Worm (Caenorhabditis elegans): ENCODE measurements around the gene cest-3.

cest-3 gene

ce11 chrX:12241457-12241856 lies at the start of gene cest-3:
Gene cest-3, plus strand, starts transcription at chrX:12241646.
- TF ChIP-seq ceh-63 (GFP tag; optimal IDR thresholded peaks at IDR 0.05) (no peak), elt-2 (tag; optimal IDR thresholded peaks at IDR 0.05) (peak; percentile 19)

ce11 chrX:12197367-12197766 lies 44.1 kb upstream of the cest-3 start:
- TF ChIP-seq snpc-4 (tag; optimal IDR thresholded peaks at IDR 0.05) (no peak), ztf-11 (tag; optimal IDR thresholded peaks at IDR 0.05) (no peak), blmp-1 (tag; optimal IDR thresholded peaks at IDR 0.05) (peak; percentile 11), mdl-1 (tag; optimal IDR thresholded peaks at IDR 0.05) (no peak)

ce11 chrX:12198298-12198697 lies 43.1 kb upstream of the cest-3 start:
- peak; percentile 85 for TF ChIP-seq dsc-1 (tag; optimal IDR thresholded peaks at IDR 0.05)
- TF ChIP-seq Y116A8C.19 (tag; optimal IDR thresholded peaks at IDR 0.05; ENCODE audit: borderline replicate concordance): no peak
- no peak for TF ChIP-seq nhr-12 (tag; optimal IDR thresholded peaks at IDR 0.05)
- TF ChIP-seq mdl-1 (tag; optimal IDR thresholded peaks at IDR 0.05): no peak
- peak; percentile 29 for TF ChIP-seq fkh-4 (tag; optimal IDR thresholded peaks at IDR 0.05; ENCODE audit: borderline replicate concordance)
- TF ChIP-seq blmp-1 (tag; optimal IDR thresholded peaks at IDR 0.05): no peak
- TF ChIP-seq nhr-76 (tag; optimal IDR thresholded peaks at IDR 0.05): no peak
- no peak for TF ChIP-seq ceh-82 (tag; optimal IDR thresholded peaks at IDR 0.05)
- no peak for TF ChIP-seq ceh-8 (GFP tag; optimal IDR thresholded peaks at IDR 0.05)
- peak; percentile 9 for TF ChIP-seq nhr-47 (tag; optimal IDR thresholded peaks at IDR 0.05)
- TF ChIP-seq unc-62 (GFP tag; optimal IDR thresholded peaks at IDR 0.05): no peak
- no peak for TF ChIP-seq pag-3 (tag; optimal IDR thresholded peaks at IDR 0.05; ENCODE audit: borderline replicate concordance, insufficient read depth)
- TF ChIP-seq lsy-2 (tag; optimal IDR thresholded peaks at IDR 0.05): no peak
- TF ChIP-seq fkh-8 (tag; optimal IDR thresholded peaks at IDR 0.05): peak; percentile 30
- TF ChIP-seq hlh-17 (GFP tag; optimal IDR thresholded peaks at IDR 0.05; ENCODE audit: borderline replicate concordance): no peak
- TF ChIP-seq nhr-19 (GFP tag; conservative IDR thresholded peaks at IDR 0.05): no peak
- TF ChIP-seq ces-1 (GFP tag; optimal IDR thresholded peaks at IDR 0.05): no peak
- no peak for TF ChIP-seq fkh-10 (GFP tag; optimal IDR thresholded peaks at IDR 0.05)
- no peak for TF ChIP-seq C04F5.9 (tag; optimal IDR thresholded peaks at IDR 0.05)
- no peak for TF ChIP-seq sup-37 (GFP tag; optimal IDR thresholded peaks at IDR 0.05)
- TF ChIP-seq egl-13 (tag; optimal IDR thresholded peaks at IDR 0.05): peak; percentile 40
- no peak for TF ChIP-seq nhr-77 (tag; optimal IDR thresholded peaks at IDR 0.05)
- TF ChIP-seq ets-5 (GFP tag; IDR thresholded peaks at IDR 0.05): no peak
- TF ChIP-seq F16B12.6 (tag; optimal IDR thresholded peaks at IDR 0.05): no peak
- peak; percentile 3 for TF ChIP-seq tbx-2 (tag; optimal IDR thresholded peaks at IDR 0.05)
- peak; percentile 92 for TF ChIP-seq unc-86 (tag; optimal IDR thresholded peaks at IDR 0.05)
- no peak for TF ChIP-seq unc-130 (tag; optimal IDR thresholded peaks at IDR 0.05)
- TF ChIP-seq snpc-4 (tag; optimal IDR thresholded peaks at IDR 0.05): no peak
- no peak for TF ChIP-seq nhr-20 (tag; optimal IDR thresholded peaks at IDR 0.05)
- TF ChIP-seq ceh-88 (GFP tag; IDR thresholded peaks at IDR 0.05): no peak
- TF ChIP-seq ztf-11 (tag; optimal IDR thresholded peaks at IDR 0.05): no peak
- TF ChIP-seq lin-14 (GFP tag; optimal IDR thresholded peaks at IDR 0.05): peak; percentile 72
- no peak for TF ChIP-seq jun-1 (tag; optimal IDR thresholded peaks at IDR 0.05)
- TF ChIP-seq nhr-71 (tag; optimal IDR thresholded peaks at IDR 0.05): peak; percentile 36
- TF ChIP-seq irx-1 (tag; optimal IDR thresholded peaks at IDR 0.05): no peak
- TF ChIP-seq hlh-4 (tag; optimal IDR thresholded peaks at IDR 0.05): no peak
- TF ChIP-seq zag-1 (tag; optimal IDR thresholded peaks at IDR 0.05): no peak
- TF ChIP-seq lin-15B (tag; optimal IDR thresholded peaks at IDR 0.05): no peak
- no peak for TF ChIP-seq pqm-1 (tag; optimal IDR thresholded peaks at IDR 0.05)
- TF ChIP-seq sox-4 (tag; optimal IDR thresholded peaks at IDR 0.05): no peak
- TF ChIP-seq efl-3 (GFP tag; optimal IDR thresholded peaks at IDR 0.05): no peak
